Worm (Caenorhabditis elegans) whole organism, L4 larva: ENCODE results near the gene flp-9.

Experiments used
- F10B5.3 ChIP-seq: sonication (generic microtip); optimal IDR thresholded peaks from 2 replicates; lab custom pipeline; 2016; ENCODE audit warnings: mild to moderate bottlenecking, missing genetic modification characterization, missing compliant biosample characterization
- F26F4.8 ChIP-seq: fragments of 200-800 bp; sonication (Bioruptor generic); conservative IDR thresholded peaks from 2 replicates; pipeline ENCODE4 v1.3.6; 2022; ENCODE audit warnings: missing genetic modification characterization, missing compliant biosample characterization
- F44E2.7 ChIP-seq: fragments of 200-800 bp; sonication (Bioruptor generic); IDR thresholded peaks from 2 replicates; pipeline ENCODE4 v2.1.2; 2022; ENCODE audit warnings: missing genetic modification characterization, missing compliant biosample characterization
- R02D3.7 ChIP-seq: fragments of 150-350 bp; sonication (generic microtip); optimal IDR thresholded peaks from 3 replicates; lab custom pipeline; 2014; ENCODE audit warnings: missing biosample characterization, missing genetic modification characterization
- Y5F2A.4 ChIP-seq: fragments of 200-800 bp; sonication (Bioruptor generic); optimal IDR thresholded peaks from 2 replicates; lab custom pipeline; 2018; ENCODE audit warnings: mild to moderate bottlenecking, missing genetic modification characterization, missing compliant biosample characterization
- Y75B8A.6 ChIP-seq: fragments of 200-800 bp; sonication (Bioruptor generic); IDR thresholded peaks from 2 replicates; pipeline ENCODE4 v1.3.6; 2022; ENCODE audit warnings: missing genetic modification reagents, missing genetic modification characterization, missing compliant biosample characterization
- aha-1 ChIP-seq: fragments of 150-350 bp; peaks from one replicate; lab custom pipeline; 2014; ENCODE audit warnings: missing biosample characterization, missing genetic modification characterization
- ama-1 ChIP-seq: fragments of 150-350 bp; optimal IDR thresholded peaks from 2 replicates; lab custom pipeline; 2014; ENCODE audit warnings: inconsistent platforms, mixed read lengths
- ceh-20 ChIP-seq: fragments of 200-800 bp; sonication (Bioruptor generic); IDR thresholded peaks from 2 replicates; pipeline ENCODE4 v1.3.6; 2022; ENCODE audit warnings: missing genetic modification reagents, missing genetic modification characterization, missing compliant biosample characterization
- ces-1 ChIP-seq: fragments of 150-350 bp; sonication (generic microtip); optimal IDR thresholded peaks from 4 replicates; lab custom pipeline; 2014; ENCODE audit warnings: missing biosample characterization, missing genetic modification reagents, missing genetic modification characterization
- cey-2 ChIP-seq: sonication (generic microtip); optimal IDR thresholded peaks from 3 replicates; lab custom pipeline; 2017; ENCODE audit warnings: missing genetic modification characterization, mild to moderate bottlenecking, missing compliant biosample characterization, antibody characterized with exemption, borderline replicate concordance; ENCODE audit not compliant: insufficient read depth
- daf-16 ChIP-seq, 3 experiments: sonication (generic microtip); optimal IDR thresholded peaks; 2 replicates each; lab custom pipeline; 2016 to 2017; ENCODE audit warnings: missing genetic modification characterization in 3 of 3, missing genetic modification reagents in 3 of 3, mild to moderate bottlenecking in 2 of 3, missing compliant biosample characterization in 2 of 3, missing biosample characterization in 1 of 3, moderate library complexity in 1 of 3
- daf-8 ChIP-seq: fragments of 200-800 bp; sonication (Bioruptor generic); IDR thresholded peaks from 2 replicates; pipeline ENCODE4 v1.3.6; 2022; ENCODE audit warnings: missing genetic modification characterization, missing compliant biosample characterization
- dve-1 ChIP-seq: sonication (generic microtip); optimal IDR thresholded peaks from 2 replicates; lab custom pipeline; 2017; ENCODE audit warnings: antibody characterized with exemption, mild to moderate bottlenecking, missing genetic modification characterization, missing compliant biosample characterization; ENCODE audit not compliant: insufficient read depth
- egl-43 ChIP-seq: fragments of 200-800 bp; sonication (Bioruptor generic); IDR thresholded peaks from 2 replicates; pipeline ENCODE4 v1.3.6; 2022; ENCODE audit warnings: missing genetic modification reagents, missing genetic modification characterization, missing compliant biosample characterization
- fkh-10 ChIP-seq: fragments of 150-350 bp; optimal IDR thresholded peaks from 2 replicates; lab custom pipeline; 2014; ENCODE audit warnings: missing biosample characterization, missing genetic modification reagents, missing genetic modification characterization
- gei-8 ChIP-seq: fragments of 200-800 bp; sonication (Bioruptor generic); optimal IDR thresholded peaks from 2 replicates; lab custom pipeline; 2018; ENCODE audit warnings: mild to moderate bottlenecking, missing genetic modification characterization, missing compliant biosample characterization
- hif-1 ChIP-seq, 2 experiments: sonication (generic microtip); optimal IDR thresholded peaks; 2 replicates each; lab custom pipeline; 2016 to 2017; ENCODE audit warnings: missing compliant biosample characterization in 2 of 2, missing genetic modification characterization in 2 of 2, missing genetic modification reagents in 2 of 2, missing genotype in 2 of 2, mild to moderate bottlenecking in 1 of 2
- jun-1 ChIP-seq: fragments of 150-350 bp; optimal IDR thresholded peaks from 2 replicates; lab custom pipeline; 2014; ENCODE audit warnings: missing biosample characterization, missing genetic modification reagents, missing genetic modification characterization
- lin-13 ChIP-seq: fragments of 150-350 bp; optimal IDR thresholded peaks from 2 replicates; lab custom pipeline; 2014; ENCODE audit warnings: missing biosample characterization, missing genetic modification reagents, missing genetic modification characterization
- madf-9 ChIP-seq: fragments of 200-800 bp; sonication (Bioruptor generic); conservative IDR thresholded peaks from 2 replicates; pipeline ENCODE4 v1.3.6; 2022; ENCODE audit warnings: missing genetic modification reagents, missing genetic modification characterization, missing compliant biosample characterization
- mdt-29 ChIP-seq: fragments of 200-800 bp; sonication (Bioruptor generic); IDR thresholded peaks from 2 replicates; pipeline ENCODE4 v1.3.6; 2022; ENCODE audit warnings: missing genetic modification reagents, missing genetic modification characterization, missing compliant biosample characterization
- mep-1 ChIP-seq: fragments of 150-350 bp; sonication (generic microtip); optimal IDR thresholded peaks from 3 replicates; lab custom pipeline; 2014; ENCODE audit warnings: missing biosample characterization, missing genetic modification characterization
- mes-2 ChIP-seq: sonication (generic microtip); optimal IDR thresholded peaks from 2 replicates; lab custom pipeline; 2016; ENCODE audit warnings: missing genotype, mild to moderate bottlenecking, missing genetic modification characterization, missing compliant biosample characterization; ENCODE audit not compliant: poor library complexity, severe bottlenecking
- nhr-102 ChIP-seq: sonication (generic microtip); optimal IDR thresholded peaks from 2 replicates; lab custom pipeline; 2016; ENCODE audit warnings: mild to moderate bottlenecking, missing genetic modification characterization, moderate library complexity, missing compliant biosample characterization
- nhr-28 ChIP-seq: fragments of 150-350 bp; optimal IDR thresholded peaks from 2 replicates; lab custom pipeline; 2014; ENCODE audit warnings: missing biosample characterization, missing genetic modification characterization
- nhr-77 ChIP-seq: fragments of 150-350 bp; optimal IDR thresholded peaks from 2 replicates; lab custom pipeline; 2014; ENCODE audit warnings: missing biosample characterization, missing genetic modification characterization
- pha-4 ChIP-seq, 2 experiments: fragments of 150-350 bp in 1 of 2; fragments of 200-800 bp in 1 of 2; sonication (Bioruptor generic) in 1 of 2; IDR thresholded peaks in 1 of 2; optimal IDR thresholded peaks in 1 of 2; 2 replicates each; pipeline versions ENCODE4 v1.3.6 to Lab custom; 2014 to 2022; ENCODE audit warnings: missing genetic modification characterization in 2 of 2, missing genetic modification reagents in 2 of 2, missing biosample characterization in 1 of 2, missing compliant biosample characterization in 1 of 2
- php-3 ChIP-seq: fragments of 200-800 bp; sonication (Bioruptor generic); IDR thresholded peaks from 2 replicates; pipeline ENCODE4 v1.3.6; 2022; ENCODE audit warnings: missing genetic modification reagents, missing genetic modification characterization, missing compliant biosample characterization
- pqm-1 ChIP-seq: sonication (generic microtip); optimal IDR thresholded peaks from 2 replicates; lab custom pipeline; 2017; ENCODE audit warnings: missing biosample characterization, missing genetic modification characterization
- rbr-2 ChIP-seq: sonication (generic microtip); optimal IDR thresholded peaks from 2 replicates; lab custom pipeline; 2016; ENCODE audit warnings: missing genotype, missing genetic modification characterization, missing compliant biosample characterization
- set-16 ChIP-seq: fragments of 200-800 bp; sonication (Bioruptor generic); IDR thresholded peaks from 2 replicates; pipeline ENCODE4 v1.3.6; 2022; ENCODE audit warnings: missing genetic modification reagents, missing genetic modification characterization, missing compliant biosample characterization
- snpc-1.2 ChIP-seq: fragments of 200-800 bp; sonication (Bioruptor generic); IDR thresholded peaks from 2 replicates; pipeline ENCODE4 v1.3.6; 2022; ENCODE audit warnings: missing genetic modification reagents, missing genetic modification characterization, missing compliant biosample characterization
- spr-3 ChIP-seq: fragments of 200-800 bp; sonication (Bioruptor generic); optimal IDR thresholded peaks from 2 replicates; lab custom pipeline; 2018; ENCODE audit warnings: mild to moderate bottlenecking, missing genetic modification characterization, missing compliant biosample characterization
- unc-39 ChIP-seq: sonication (generic microtip); optimal IDR thresholded peaks from 2 replicates; lab custom pipeline; 2017; ENCODE audit warnings: missing biosample characterization, missing genetic modification characterization
- zag-1 ChIP-seq: fragments of 150-350 bp; optimal IDR thresholded peaks from 2 replicates; lab custom pipeline; 2014; ENCODE audit warnings: missing biosample characterization, missing genetic modification characterization
- zfp-2 ChIP-seq: sonication (generic microtip); optimal IDR thresholded peaks from 2 replicates; lab custom pipeline; 2016; ENCODE audit warnings: mild to moderate bottlenecking, missing genetic modification characterization, missing compliant biosample characterization
- zfp-3 ChIP-seq: fragments of 200-800 bp; sonication (Bioruptor generic); conservative IDR thresholded peaks from 2 replicates; pipeline ENCODE4 v1.3.6; 2022; ENCODE audit warnings: missing genetic modification reagents, missing genetic modification characterization, missing compliant biosample characterization
- zip-2 ChIP-seq: fragments of 150-350 bp; optimal IDR thresholded peaks from 2 replicates; lab custom pipeline; 2014; ENCODE audit warnings: missing biosample characterization, missing genetic modification characterization
- ztf-11 ChIP-seq: fragments of 150-350 bp; optimal IDR thresholded peaks from 2 replicates; lab custom pipeline; 2014; ENCODE audit warnings: missing biosample characterization, missing genetic modification characterization
- ztf-7 ChIP-seq: fragments of 150-350 bp; optimal IDR thresholded peaks from 2 replicates; lab custom pipeline; 2014; ENCODE audit warnings: missing biosample characterization, missing genetic modification characterization

The flp-9 gene

DNA sequence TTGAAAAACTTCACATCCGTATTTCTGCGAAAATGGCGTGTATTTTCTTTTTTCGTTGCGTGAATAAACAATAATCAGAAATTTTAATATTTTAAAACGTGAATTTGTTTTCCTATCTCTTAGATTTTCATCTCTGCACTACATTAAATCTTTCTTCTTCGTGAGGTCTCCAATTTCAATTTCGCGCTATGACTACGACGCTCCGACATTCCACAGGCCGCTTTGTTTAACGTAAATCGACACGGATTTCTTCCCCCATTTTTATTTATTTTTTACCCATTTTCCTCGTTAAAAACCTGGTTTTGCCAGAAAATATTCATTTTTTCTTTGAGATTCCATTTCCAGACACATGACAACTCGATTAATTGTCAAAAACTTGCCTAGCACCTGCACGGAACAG lies 32.7 kb downstream of the flp-9 start, which contains the start of the genes T23F6.3 and rbd-1 (continued):
- TF ChIP-seq hif-1 (tag; optimal IDR thresholded peaks at IDR 0.05; lab: Kevin White, UChicago) (peak in 1 of 2 experiments; percentile 79), R02D3.7 (tag; lab: Kevin White, UChicago) (peak; percentile 81), php-3 (GFP tag; lab: Robert Waterston, UW) (no peak)

DNA sequence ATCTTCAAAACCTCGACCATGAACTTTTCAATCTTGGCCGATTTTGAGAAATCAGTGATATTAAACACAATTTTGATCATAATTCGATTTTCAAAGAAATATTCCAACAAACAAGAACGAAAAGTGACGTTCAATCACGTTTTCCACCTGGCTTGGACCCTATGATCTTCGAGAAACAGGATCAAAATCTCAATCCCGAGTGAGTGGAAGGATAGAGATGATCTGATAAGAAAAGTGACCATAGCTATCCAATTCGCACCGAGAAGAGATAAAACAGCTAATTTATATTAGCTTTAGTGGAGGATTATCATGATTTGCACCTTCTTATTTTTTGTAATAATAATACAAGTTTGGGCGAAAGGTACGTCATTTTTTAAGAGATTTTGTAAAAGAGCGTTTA lies 36.3 kb downstream of the flp-9 start, which contains the start of gene T23F6.2:
TSS of gene T23F6.2 (plus strand) at position 251 of the 400 bp plus-strand sequence.
- TF ChIP-seq nhr-28 (peak; percentile 0), aha-1 (tag; lab: Kevin White, UChicago) (peak; percentile 44), F10B5.3 (tag; lab: Kevin White, UChicago) (no peak)

ce11 chrIV:12719664-12720063 lies 37.7 kb downstream of the flp-9 start, which contains the start of gene idpp-7:
Gene idpp-7, plus strand, starts transcription at chrIV:12719964.
- TF ChIP-seq spr-3 (GFP tag; lab: Kevin White, UChicago) (no peak), zfp-2 (tag; lab: Kevin White, UChicago) (no peak)

DNA sequence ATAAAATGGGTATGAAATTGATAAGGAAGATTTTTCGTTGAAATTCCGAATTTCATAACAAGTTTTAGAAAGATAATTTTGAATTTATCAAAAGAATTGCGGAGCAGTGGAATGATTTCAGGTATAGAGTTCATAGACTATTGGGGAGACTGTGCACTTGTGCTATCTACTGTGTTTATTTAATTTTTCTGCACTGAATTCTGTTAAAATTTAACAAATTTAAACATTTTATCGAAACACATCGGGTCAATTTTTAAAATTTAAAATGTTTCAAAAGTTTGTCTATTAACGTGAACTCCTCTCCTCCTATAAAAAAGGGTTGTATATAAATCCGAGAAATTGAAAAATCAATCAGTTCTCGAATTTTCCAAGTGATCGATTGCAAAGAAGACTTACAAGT lies 39.8 kb downstream of the flp-9 start, which contains the start of gene C27D8.1:
TSS of gene C27D8.1 (plus strand) at position 301 of the 400 bp plus-strand sequence.
- TF ChIP-seq aha-1 (tag; lab: Kevin White, UChicago): peak; percentile 16
- no peak for TF ChIP-seq daf-16 (GFP tag; optimal IDR thresholded peaks at IDR 0.05; lab: Kevin White, UChicago)
- TF ChIP-seq daf-16 (tag; optimal IDR thresholded peaks at IDR 0.05; lab: Kevin White, UChicago): peak; percentile 9
- TF ChIP-seq pha-4 (GFP tag; IDR thresholded peaks at IDR 0.05; lab: Robert Waterston, UW): no peak
- no peak for TF ChIP-seq pha-4 (tag; optimal IDR thresholded peaks at IDR 0.05; lab: Kevin White, UChicago)
- TF ChIP-seq, all 104 proteins: peak for 2

ce11 chrIV:12715947-12716382 lies 41.4 kb downstream of the flp-9 start:
- no peak for TF ChIP-seq zip-2 (tag; lab: Kevin White, UChicago)
- no peak for TF ChIP-seq set-16 (GFP tag; lab: Robert Waterston, UW)
- TF ChIP-seq hif-1 (tag; optimal IDR thresholded peaks at IDR 0.05; lab: Kevin White, UChicago): no peak
- TF ChIP-seq daf-8 (GFP tag; lab: Robert Waterston, UW): no peak
- TF ChIP-seq pha-4 (GFP tag; IDR thresholded peaks at IDR 0.05; lab: Robert Waterston, UW): no peak
- TF ChIP-seq pha-4 (tag; optimal IDR thresholded peaks at IDR 0.05; lab: Kevin White, UChicago): no peak
- TF ChIP-seq fkh-10: no peak
- no peak for TF ChIP-seq zfp-2 (tag; lab: Kevin White, UChicago)
- peak; percentile 64 for TF ChIP-seq mep-1 (tag; lab: Kevin White, UChicago)
- TF ChIP-seq Y75B8A.6 (GFP tag; lab: Robert Waterston, UW): no peak
- TF ChIP-seq zfp-3 (GFP tag; lab: Robert Waterston, UW): no peak
- no peak for TF ChIP-seq rbr-2 (tag; lab: Kevin White, UChicago)
- no peak for TF ChIP-seq ama-1 (lab: Kevin White, UChicago)
- TF ChIP-seq F26F4.8 (GFP tag; lab: Robert Waterston, UW): no peak
- no peak for TF ChIP-seq snpc-1.2
- TF ChIP-seq mes-2 (tag; lab: Kevin White, UChicago): no peak
- TF ChIP-seq nhr-102: peak; percentile 19
- 0 out of 2 replicates have a peak, but pooled peaks have one; percentile 36 for TF ChIP-seq ceh-20
- TF ChIP-seq dve-1 (tag; lab: Kevin White, UChicago): peak; percentile 71
- TF ChIP-seq php-3 (GFP tag; lab: Robert Waterston, UW): no peak
- no peak for TF ChIP-seq zag-1
- TF ChIP-seq madf-9 (GFP tag; lab: Robert Waterston, UW): no peak
- peak; percentile 69 for TF ChIP-seq cey-2 (tag; lab: Kevin White, UChicago)
- peak; percentile 40 for TF ChIP-seq nhr-77 (tag; lab: Kevin White, UChicago)
- TF ChIP-seq Y5F2A.4 (GFP tag; lab: Kevin White, UChicago): no peak
- no peak for TF ChIP-seq lin-13 (GFP tag; lab: Kevin White, UChicago)
- no peak for TF ChIP-seq unc-39
- peak; percentile 47; the same call in 1 of the 2 replicates for TF ChIP-seq mdt-29
- no peak for TF ChIP-seq ces-1 (GFP tag; lab: Kevin White, UChicago)
- TF ChIP-seq F44E2.7 (GFP tag; lab: Robert Waterston, UW): no peak
- TF ChIP-seq pqm-1 (tag; lab: Kevin White, UChicago): peak; percentile 44
- TF ChIP-seq egl-43 (GFP tag; lab: Robert Waterston, UW): no peak
- TF ChIP-seq ztf-11: no peak
- no peak for TF ChIP-seq gei-8 (GFP tag; lab: Kevin White, UChicago)
- no peak for TF ChIP-seq jun-1 (tag; lab: Kevin White, UChicago)
- TF ChIP-seq ztf-7 (tag; lab: Kevin White, UChicago): no peak
